ENCODE assay signal across 1 fruit fly cellular context in the genomic region with DNA sequence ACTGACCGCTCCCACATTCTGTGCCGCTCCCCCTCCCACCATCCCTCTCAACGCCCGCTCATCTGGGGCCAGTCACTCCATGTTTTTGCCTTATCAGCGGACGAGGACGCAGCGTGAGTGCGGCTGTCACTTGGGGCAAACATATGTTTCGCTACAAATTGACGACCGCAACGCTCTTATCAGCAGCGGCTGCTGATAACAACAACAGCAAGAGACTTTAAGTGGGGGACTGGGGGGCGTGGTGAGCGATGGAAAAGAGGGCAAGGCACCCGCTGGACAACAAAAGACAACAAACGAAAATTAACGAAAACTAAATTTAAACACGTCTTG.
TF ChIP-seq lines count a peak whose summit lies in the region.

No protein-coding gene starts in this region.

TF ChIP-seq in whole organism, embryonic, 481 proteins besides CTCF, POLR2A, EP300 and RAD21 (continued from another document):
- TF ChIP-seq vnd (GFP tag; IDR thresholded peaks at IDR 0.05; lab: Robert Waterston, UW; ENCODE audit: partially characterized antibody) (0 out of 3 replicates have a peak, but pooled peaks have one; percentile 19), Med (GFP tag; lab: Kevin White, UChicago) (peak; percentile 65), sug (tag; optimal IDR thresholded peaks at IDR 0.05; lab: Kevin White, UChicago) (peak; percentile 84), NfI (GFP tag; optimal IDR thresholded peaks at IDR 0.05; lab: Kevin White, UChicago) (no peak), Mad (GFP tag; optimal IDR thresholded peaks at IDR 0.05; lab: Kevin White, UChicago) (no peak), mirr (GFP tag; optimal IDR thresholded peaks at IDR 0.05; lab: Kevin White, UChicago) (peak; percentile 46), Hr78 (GFP tag; optimal IDR thresholded peaks at IDR 0.05; lab: Kevin White, UChicago) (peak in 1 of 2 experiments; percentile 35), pfk (GFP tag; optimal IDR thresholded peaks at IDR 0.05; lab: Kevin White, UChicago) (no peak)
